Fruit fly (Drosophila melanogaster) whole organism, embryonic: ENCODE data around the gene CG12998.

ENCODE experiments used
- Atf3 ChIP-seq: fragments of 200-800 bp; sonication (Bioruptor generic); optimal IDR thresholded peaks from 3 replicates; lab custom pipeline; 2016; ENCODE audit warnings: missing biosample characterization, missing genetic modification characterization
- BtbVII ChIP-seq: fragments of 200-800 bp; sonication (Bioruptor generic); optimal IDR thresholded peaks from 3 replicates; lab custom pipeline; 2017; ENCODE audit warnings: missing biosample characterization, mild to moderate bottlenecking, missing genetic modification characterization
- CG10147 ChIP-seq: fragments of 200-800 bp; sonication (Bioruptor generic); optimal IDR thresholded peaks from 2 replicates; lab custom pipeline; 2019; ENCODE audit warnings: missing biosample characterization, mild to moderate bottlenecking, missing genetic modification characterization, moderate library complexity
- CG10267 ChIP-seq: fragments of 200-800 bp; sonication (Bioruptor generic); optimal IDR thresholded peaks from 2 replicates; lab custom pipeline; 2018; ENCODE audit warnings: missing biosample characterization, mild to moderate bottlenecking, missing genetic modification characterization, moderate library complexity
- CG10565 ChIP-seq: fragments of 200-800 bp; sonication (Bioruptor generic); optimal IDR thresholded peaks from 3 replicates; lab custom pipeline; 2016; ENCODE audit warnings: missing biosample characterization, mild to moderate bottlenecking, missing genetic modification characterization
- CG10959 ChIP-seq: fragments of 200-800 bp; sonication (Bioruptor generic); IDR thresholded peaks from 2 replicates; pipeline ENCODE4 v1.3.6; 2022; ENCODE audit warnings: missing biosample characterization, missing genetic modification characterization
- CG11247 ChIP-seq: fragments of 200-800 bp; sonication (Bioruptor generic); IDR thresholded peaks from 2 replicates; pipeline ENCODE4 v1.3.6; 2022; ENCODE audit warnings: missing biosample characterization, missing genetic modification characterization
- CG11723 ChIP-seq: fragments of 200-800 bp; sonication (Bioruptor generic); optimal IDR thresholded peaks from 2 replicates; lab custom pipeline; 2017; ENCODE audit warnings: missing biosample characterization, mild to moderate bottlenecking, missing genetic modification characterization
- CG12219 ChIP-seq: fragments of 200-800 bp; sonication (Bioruptor generic); optimal IDR thresholded peaks from 3 replicates; lab custom pipeline; 2018; ENCODE audit warnings: missing biosample characterization, mild to moderate bottlenecking, missing genetic modification characterization
- CG12236 ChIP-seq: fragments of 200-800 bp; sonication (Bioruptor generic); optimal IDR thresholded peaks from 2 replicates; lab custom pipeline; 2016; ENCODE audit warnings: missing biosample characterization, missing genetic modification characterization
- CG12299 ChIP-seq: fragments of 200-800 bp; sonication (Bioruptor generic); optimal IDR thresholded peaks from 2 replicates; lab custom pipeline; 2018; ENCODE audit warnings: missing biosample characterization, mild to moderate bottlenecking, missing genetic modification characterization
- CG14050 ChIP-seq: fragments of 200-800 bp; sonication (Bioruptor generic); IDR thresholded peaks from 3 replicates; pipeline ENCODE4 v1.3.6; 2022; ENCODE audit warnings: missing biosample characterization, missing genetic modification characterization
- CG14441 ChIP-seq: fragments of 200-800 bp; sonication (Bioruptor generic); IDR thresholded peaks from 2 replicates; pipeline ENCODE4 v1.3.6; 2022; ENCODE audit warnings: missing biosample characterization, missing genetic modification characterization
- CG15269 ChIP-seq: fragments of 200-800 bp; sonication (Bioruptor generic); optimal IDR thresholded peaks from 2 replicates; lab custom pipeline; 2018; ENCODE audit warnings: missing biosample characterization, mild to moderate bottlenecking, missing genetic modification characterization, moderate library complexity
- CG15601 ChIP-seq: fragments of 200-800 bp; sonication (Bioruptor generic); optimal IDR thresholded peaks from 3 replicates; lab custom pipeline; 2019; ENCODE audit warnings: missing biosample characterization, mild to moderate bottlenecking, missing genetic modification characterization, moderate library complexity
- CG17829 ChIP-seq: fragments of 200-800 bp; optimal IDR thresholded peaks from 2 replicates; lab custom pipeline; 2019; ENCODE audit warnings: missing biosample characterization, mild to moderate bottlenecking, missing genetic modification characterization, moderate library complexity
- CG1792 ChIP-seq: fragments of 200-800 bp; sonication (Bioruptor generic); optimal IDR thresholded peaks from 2 replicates; lab custom pipeline; 2016; ENCODE audit warnings: missing biosample characterization, missing genetic modification characterization
- CG2120 ChIP-seq: fragments of 200-800 bp; sonication (Bioruptor generic); optimal IDR thresholded peaks from 3 replicates; lab custom pipeline; 2016; ENCODE audit warnings: missing biosample characterization, missing genetic modification characterization
- CG34422 ChIP-seq: fragments of 200-800 bp; sonication (Bioruptor generic); IDR thresholded peaks from 3 replicates; pipeline ENCODE4 v1.3.6; 2022; ENCODE audit warnings: missing biosample characterization, missing genetic modification characterization
- CG4617 ChIP-seq: fragments of 200-800 bp; sonication (Bioruptor generic); optimal IDR thresholded peaks from 3 replicates; lab custom pipeline; 2016; ENCODE audit warnings: missing biosample characterization, missing genetic modification characterization, borderline replicate concordance
- CG4820 ChIP-seq: fragments of 200-800 bp; sonication (Bioruptor generic); optimal IDR thresholded peaks from 3 replicates; lab custom pipeline; 2016; ENCODE audit warnings: missing biosample characterization, missing genetic modification characterization
- CG6765 ChIP-seq: fragments of 200-800 bp; sonication (Bioruptor generic); optimal IDR thresholded peaks from 3 replicates; lab custom pipeline; 2017; ENCODE audit warnings: missing biosample characterization, mild to moderate bottlenecking, missing genetic modification characterization
- CG9817 ChIP-seq: fragments of 200-800 bp; sonication (Bioruptor generic); optimal IDR thresholded peaks from 2 replicates; lab custom pipeline; 2018; ENCODE audit warnings: missing biosample characterization, mild to moderate bottlenecking, missing genetic modification characterization, moderate library complexity
- CG9932 ChIP-seq: fragments of 200-800 bp; sonication (Bioruptor generic); IDR thresholded peaks from 2 replicates; pipeline ENCODE4 v1.3.6; 2022; ENCODE audit warnings: missing biosample characterization, missing genetic modification characterization
- CHES-1-like ChIP-seq: fragments of 200-800 bp; sonication (Bioruptor generic); optimal IDR thresholded peaks from 2 replicates; lab custom pipeline; 2016; ENCODE audit warnings: missing biosample characterization, missing genetic modification characterization
- Chrac-16 ChIP-seq: fragments of 200-800 bp; sonication (Bioruptor generic); optimal IDR thresholded peaks from 3 replicates; lab custom pipeline; 2016; ENCODE audit warnings: missing biosample characterization, missing genetic modification characterization
- D19B ChIP-seq: fragments of 200-800 bp; sonication (Bioruptor generic); optimal IDR thresholded peaks from 2 replicates; lab custom pipeline; 2017; ENCODE audit warnings: missing biosample characterization, mild to moderate bottlenecking, missing genetic modification characterization
- Elba2 ChIP-seq: fragments of 200-800 bp; sonication (Bioruptor generic); optimal IDR thresholded peaks from 3 replicates; lab custom pipeline; 2016; ENCODE audit warnings: missing biosample characterization, missing genetic modification characterization
- HLH3B ChIP-seq: fragments of 200-800 bp; sonication (Bioruptor generic); IDR thresholded peaks from 2 replicates; pipeline ENCODE4 v1.3.6; 2022; ENCODE audit warnings: missing biosample characterization, missing genetic modification characterization
- Hmr ChIP-seq: fragments of 200-800 bp; sonication (Bioruptor generic); optimal IDR thresholded peaks from 3 replicates; lab custom pipeline; 2017; ENCODE audit warnings: mild to moderate bottlenecking, missing biosample characterization, missing genetic modification reagents, missing genetic modification characterization
- Jarid2 ChIP-seq: fragments of 200-800 bp; sonication (Bioruptor generic); optimal IDR thresholded peaks from 3 replicates; lab custom pipeline; 2017; ENCODE audit warnings: mild to moderate bottlenecking, missing biosample characterization, missing genetic modification reagents, missing genetic modification characterization
- MTF-1 ChIP-seq: fragments of 200-800 bp; sonication (Bioruptor generic); optimal IDR thresholded peaks from 2 replicates; lab custom pipeline; 2018; ENCODE audit warnings: missing biosample characterization, mild to moderate bottlenecking, missing genetic modification characterization, borderline replicate concordance
- Max ChIP-seq: fragments of 200-800 bp; sonication (Bioruptor generic); optimal IDR thresholded peaks from 2 replicates; lab custom pipeline; 2016; ENCODE audit warnings: missing biosample characterization, mild to moderate bottlenecking, missing genetic modification characterization
- Mes4 ChIP-seq: fragments of 200-800 bp; sonication (Bioruptor generic); optimal IDR thresholded peaks from 2 replicates; lab custom pipeline; 2016; ENCODE audit warnings: missing biosample characterization, missing genetic modification characterization
- Oli ChIP-seq: fragments of 200-800 bp; sonication (Bioruptor generic); optimal IDR thresholded peaks from 2 replicates; lab custom pipeline; 2018; ENCODE audit warnings: missing biosample characterization, mild to moderate bottlenecking, missing genetic modification characterization, moderate library complexity
- Ptx1 ChIP-seq: fragments of 200-800 bp; sonication (Bioruptor generic); IDR thresholded peaks from 2 replicates; pipeline ENCODE4 v1.3.6; 2022; ENCODE audit warnings: missing biosample characterization, missing genetic modification characterization
- Six4 ChIP-seq: fragments of 200-800 bp; sonication (Bioruptor generic); optimal IDR thresholded peaks from 2 replicates; lab custom pipeline; 2016; ENCODE audit warnings: missing biosample characterization, missing genetic modification characterization
- Sox102F ChIP-seq: fragments of 200-800 bp; sonication (Bioruptor generic); optimal IDR thresholded peaks from 2 replicates; lab custom pipeline; 2018; ENCODE audit warnings: missing biosample characterization, mild to moderate bottlenecking, missing genetic modification characterization, moderate library complexity
- Taf1 ChIP-seq: fragments of 200-800 bp; sonication (Bioruptor generic); IDR thresholded peaks from 2 replicates; pipeline ENCODE4 v1.3.6; 2022; ENCODE audit warnings: missing biosample characterization, missing genetic modification characterization
- Tbp ChIP-seq: fragments of >200 bp; optimal IDR thresholded peaks from 2 replicates; lab custom pipeline; 2018; ENCODE audit warnings: missing biosample characterization, missing genetic modification characterization
- az2 ChIP-seq: fragments of 200-800 bp; sonication (Bioruptor generic); optimal IDR thresholded peaks from 3 replicates; lab custom pipeline; 2016; ENCODE audit warnings: missing biosample characterization, missing genetic modification characterization
- dpn ChIP-seq, 2 experiments: fragments of 200-800 bp; sonication (Bioruptor generic); optimal IDR thresholded peaks; 3 replicates each; lab custom pipeline; 2016; ENCODE audit warnings: missing biosample characterization in 2 of 2, missing genetic modification characterization in 2 of 2
- fd64A ChIP-seq: fragments of 200-800 bp; sonication (Bioruptor generic); optimal IDR thresholded peaks from 3 replicates; lab custom pipeline; 2018; ENCODE audit warnings: missing biosample characterization, mild to moderate bottlenecking, missing genetic modification characterization
- gcm ChIP-seq: fragments of 200-800 bp; sonication (Bioruptor generic); optimal IDR thresholded peaks from 2 replicates; lab custom pipeline; 2019; ENCODE audit warnings: missing biosample characterization, mild to moderate bottlenecking, missing genetic modification characterization, moderate library complexity
- gcm2 ChIP-seq: fragments of 200-800 bp; sonication (Bioruptor generic); optimal IDR thresholded peaks from 2 replicates; lab custom pipeline; 2016; ENCODE audit warnings: missing biosample characterization, missing genetic modification characterization
- otp ChIP-seq: fragments of 200-800 bp; sonication (Bioruptor generic); IDR thresholded peaks from 3 replicates; pipeline ENCODE4, ENCODE4 v1.3.6; 2022; ENCODE audit warnings: missing biosample characterization, missing genetic modification characterization
- pb ChIP-seq: fragments of 200-800 bp; sonication (Bioruptor generic); optimal IDR thresholded peaks from 3 replicates; lab custom pipeline; 2016; ENCODE audit warnings: missing biosample characterization, missing genetic modification characterization
- pum ChIP-seq: fragments of 200-800 bp; sonication (Bioruptor generic); optimal IDR thresholded peaks from 2 replicates; lab custom pipeline; 2016; ENCODE audit warnings: missing biosample characterization, missing genetic modification characterization
- sna ChIP-seq: fragments of 200-800 bp; sonication (Bioruptor generic); IDR thresholded peaks from 2 replicates; pipeline ENCODE4 v1.3.6; 2022; ENCODE audit warnings: missing biosample characterization, missing genetic modification characterization; ENCODE audit not compliant: partially characterized antibody
- tll ChIP-seq, 2 experiments: fragments of 200-800 bp in 1 of 2; fragments of >200 bp in 1 of 2; sonication (Bioruptor generic) in 1 of 2; optimal IDR thresholded peaks; 2 replicates each; lab custom pipeline; 2017 to 2019; ENCODE audit warnings: missing biosample characterization in 2 of 2, missing genetic modification characterization in 2 of 2, mild to moderate bottlenecking in 1 of 2, moderate library complexity in 1 of 2
- zen ChIP-seq: fragments of 200-800 bp; sonication (Bioruptor generic); optimal IDR thresholded peaks from 3 replicates; lab custom pipeline; 2018; ENCODE audit warnings: missing biosample characterization, mild to moderate bottlenecking, missing genetic modification characterization, moderate library complexity
- zen2 ChIP-seq: fragments of 200-800 bp; sonication (Bioruptor generic); IDR thresholded peaks from 3 replicates; pipeline ENCODE4 v1.3.6; 2022; ENCODE audit warnings: missing biosample characterization, missing genetic modification characterization; ENCODE audit not compliant: partially characterized antibody

CG12998 gene

DNA sequence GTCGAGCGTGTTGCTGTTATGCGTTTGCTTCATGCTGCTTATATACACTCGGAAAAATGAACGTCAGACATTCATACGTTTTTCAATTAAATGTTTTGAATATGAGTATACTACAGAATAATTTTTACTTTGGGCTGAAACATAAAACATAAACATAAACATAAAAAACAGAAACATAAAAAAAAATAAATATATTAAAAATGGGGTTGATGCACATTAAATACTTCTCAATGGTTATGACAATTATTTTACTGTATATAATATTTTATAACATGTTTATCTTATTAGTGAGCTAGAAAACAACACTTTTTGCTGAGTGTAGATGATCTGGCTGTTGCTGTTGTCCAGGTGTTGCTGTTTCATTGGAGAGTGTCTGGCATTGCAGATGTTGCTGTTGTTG lies 19.0 kb downstream of the CG12998 start (continued):
- TF ChIP-seq az2 (GFP tag; lab: Kevin White, UChicago), result peak; percentile 27
- TF ChIP-seq Hmr (GFP tag; lab: Kevin White, UChicago), result no peak
- no peak for TF ChIP-seq CG11247
- TF ChIP-seq sna (GFP tag; lab: Robert Waterston, UW), result no peak
- TF ChIP-seq CG15269 (tag; lab: Kevin White, UChicago), result peak; percentile 18
- no peak for TF ChIP-seq CG11723 (GFP tag; lab: Kevin White, UChicago)
- TF ChIP-seq CG14050 (GFP tag; lab: Robert Waterston, UW), result no peak
- no peak for TF ChIP-seq Tbp
- no peak for TF ChIP-seq Atf3 (GFP tag; lab: Kevin White, UChicago)
- no peak for TF ChIP-seq CG12219
- no peak for TF ChIP-seq CG4617 (GFP tag; lab: Kevin White, UChicago)
- no peak for TF ChIP-seq CG2120 (GFP tag; lab: Kevin White, UChicago)
- no peak for TF ChIP-seq dpn (GFP tag; optimal IDR thresholded peaks at IDR 0.05; lab: Kevin White, UChicago)
- no peak for TF ChIP-seq CG9932 (GFP tag; lab: Robert Waterston, UW)
- peak; percentile 9 for TF ChIP-seq CG10267 (tag; lab: Kevin White, UChicago)
- no peak for TF ChIP-seq CG12299
- no peak for TF ChIP-seq tll (GFP tag; optimal IDR thresholded peaks at IDR 0.05; lab: Kevin White, UChicago)
- no peak for TF ChIP-seq Mes4 (GFP tag; lab: Kevin White, UChicago)
- TF ChIP-seq pb (GFP tag; lab: Kevin White, UChicago), result no peak
- TF ChIP-seq CG12236 (GFP tag; lab: Kevin White, UChicago), result no peak
- peak; percentile 68 for TF ChIP-seq Sox102F
- no peak for TF ChIP-seq CG15601 (tag; lab: Kevin White, UChicago)
- no peak for TF ChIP-seq Jarid2
- no peak for TF ChIP-seq MTF-1
- TF ChIP-seq Elba2 (GFP tag; lab: Kevin White, UChicago), result no peak
- TF ChIP-seq CG10565, result no peak
- no peak for TF ChIP-seq BtbVII
- TF ChIP-seq Max (GFP tag; lab: Kevin White, UChicago), result no peak
- no peak for TF ChIP-seq gcm (GFP tag; lab: Kevin White, UChicago)
- TF ChIP-seq zen (tag; lab: Kevin White, UChicago), result peak; percentile 17
- TF ChIP-seq pum, result no peak
- TF ChIP-seq CG6765 (GFP tag; lab: Kevin White, UChicago), result no peak
- no peak for TF ChIP-seq gcm2
- no peak for TF ChIP-seq Six4 (GFP tag; lab: Kevin White, UChicago)
- TF ChIP-seq Chrac-16 (GFP tag; lab: Kevin White, UChicago), result no peak
- TF ChIP-seq CG9817 (tag; lab: Kevin White, UChicago), result no peak
- TF ChIP-seq CG10147 (GFP tag; lab: Kevin White, UChicago), result no peak
- TF ChIP-seq Oli (tag; lab: Kevin White, UChicago), result peak; percentile 47
- no peak for TF ChIP-seq D19B
- TF ChIP-seq otp, result no peak
- TF ChIP-seq CG10959 (GFP tag; lab: Robert Waterston, UW), result no peak
- TF ChIP-seq Taf1 (GFP tag; lab: Robert Waterston, UW), result no peak
- TF ChIP-seq CG4820, result no peak
- TF ChIP-seq CG34422 (GFP tag; lab: Robert Waterston, UW), result no peak
- no peak for TF ChIP-seq fd64A (GFP tag; lab: Kevin White, UChicago)
- TF ChIP-seq zen2, result no peak
- TF ChIP-seq CG1792 (GFP tag; lab: Kevin White, UChicago), result no peak
- no peak for TF ChIP-seq CHES-1-like
- no peak for TF ChIP-seq CG14441 (GFP tag; lab: Robert Waterston, UW)
- TF ChIP-seq HLH3B (GFP tag; lab: Robert Waterston, UW), result no peak
- TF ChIP-seq CG17829 (tag; lab: Kevin White, UChicago), result peak; percentile 10
- peak; percentile 23; the same call in 1 of the 2 replicates for TF ChIP-seq Ptx1 (GFP tag; lab: Robert Waterston, UW)
